Worm (Caenorhabditis elegans) whole organism, early embryonic: ENCODE measurements around the gene D1014.7.

Experiments
- ceh-36 ChIP-seq: sonication (generic microtip); optimal IDR thresholded peaks from 2 replicates; lab custom pipeline; 2016; ENCODE audit warnings: missing genetic modification characterization, inconsistent platforms, missing compliant biosample characterization
- scrt-1 ChIP-seq: fragments of 200-800 bp; sonication (Bioruptor generic); IDR thresholded peaks from 2 replicates; pipeline ENCODE4 v1.3.6; 2022; ENCODE audit warnings: missing genetic modification characterization, missing compliant biosample characterization

DNA sequence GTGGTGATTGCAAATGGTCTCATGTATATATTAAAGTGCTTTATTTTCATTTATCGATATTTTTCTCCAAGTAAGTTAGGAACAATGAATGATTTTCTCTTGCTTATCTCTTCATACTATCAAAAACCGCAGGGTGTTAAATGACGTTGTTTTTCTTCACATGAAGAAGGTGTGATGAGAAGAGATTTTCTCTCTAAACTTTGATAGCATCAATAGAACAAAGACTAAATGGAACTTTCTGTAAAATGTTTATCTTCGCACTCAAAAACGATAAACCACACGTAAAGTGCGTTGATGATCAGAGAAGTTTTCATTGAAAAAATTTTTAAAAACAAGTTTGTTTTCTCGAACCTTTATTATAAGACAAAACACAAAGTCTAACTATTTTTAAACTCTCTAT is 38.3 kb upstream of the D1014.7 start:
- TF ChIP-seq scrt-1, result no peak
- no peak for TF ChIP-seq ceh-36 (tag; lab: Kevin White, UChicago)
